Worm (Caenorhabditis elegans) whole organism, L3 larva: ENCODE measurements around the gene Y41G9A.6.

Source experiments
- R02D3.7 ChIP-seq: fragments of 150-350 bp; optimal IDR thresholded peaks from 2 replicates; lab custom pipeline; 2014; ENCODE audit warnings: missing biosample characterization, missing genetic modification characterization
- ZK546.5 ChIP-seq: sonication (generic microtip); optimal IDR thresholded peaks from 2 replicates; lab custom pipeline; 2017; ENCODE audit warnings: missing biosample characterization, missing genetic modification characterization
- ceh-16 ChIP-seq: sonication (generic microtip); optimal IDR thresholded peaks from 2 replicates; lab custom pipeline; 2017; ENCODE audit warnings: missing biosample characterization, missing genetic modification characterization
- ceh-28 ChIP-seq: fragments of 150-350 bp; optimal IDR thresholded peaks from 2 replicates; lab custom pipeline; 2014; ENCODE audit warnings: missing biosample characterization, missing genetic modification reagents, missing genetic modification characterization
- ceh-82 ChIP-seq: fragments of 150-350 bp; optimal IDR thresholded peaks from 2 replicates; lab custom pipeline; 2014; ENCODE audit warnings: missing biosample characterization, missing genetic modification characterization
- ceh-9 ChIP-seq: sonication (generic microtip); optimal IDR thresholded peaks from 2 replicates; lab custom pipeline; 2018; ENCODE audit warnings: missing biosample characterization, missing genetic modification characterization
- daf-12 ChIP-seq: fragments of 150-350 bp; optimal IDR thresholded peaks from 2 replicates; lab custom pipeline; 2014; ENCODE audit warnings: missing biosample characterization, missing genetic modification reagents, missing genetic modification characterization
- egl-27 ChIP-seq: sonication (generic microtip); optimal IDR thresholded peaks from 4 replicates; lab custom pipeline; 2017; ENCODE audit warnings: missing biosample characterization, missing genetic modification reagents, missing genetic modification characterization
- egl-5 ChIP-seq: fragments of 150-350 bp; optimal IDR thresholded peaks from 2 replicates; lab custom pipeline; 2017; ENCODE audit warnings: missing biosample characterization, missing genetic modification reagents, missing genetic modification characterization, inconsistent platforms
- elt-1 ChIP-seq: fragments of 150-350 bp; optimal IDR thresholded peaks from 2 replicates; lab custom pipeline; 2014; ENCODE audit warnings: missing biosample characterization, missing genetic modification characterization
- elt-2 ChIP-seq: sonication (generic microtip); optimal IDR thresholded peaks from 2 replicates; lab custom pipeline; 2016; ENCODE audit warnings: missing genetic modification reagents, mild to moderate bottlenecking, missing genetic modification characterization, missing compliant biosample characterization
- eor-1 ChIP-seq, 2 experiments: fragments of 150-350 bp; optimal IDR thresholded peaks; 2 replicates each; lab custom pipeline; 2014 to 2018; ENCODE audit warnings: missing biosample characterization in 2 of 2, missing genetic modification characterization in 2 of 2
- fkh-2 ChIP-seq: fragments of 150-350 bp; optimal IDR thresholded peaks from 2 replicates; lab custom pipeline; 2014; ENCODE audit warnings: missing biosample characterization, missing genetic modification reagents, missing genetic modification characterization
- fos-1 ChIP-seq: fragments of 150-350 bp; optimal IDR thresholded peaks from 2 replicates; lab custom pipeline; 2014; ENCODE audit warnings: missing biosample characterization, missing genetic modification characterization
- hmg-11 ChIP-seq: sonication (generic microtip); optimal IDR thresholded peaks from 2 replicates; lab custom pipeline; 2016; ENCODE audit warnings: missing genetic modification characterization, missing compliant biosample characterization
- jun-1 ChIP-seq: fragments of 150-350 bp; optimal IDR thresholded peaks from 2 replicates; lab custom pipeline; 2014; ENCODE audit warnings: missing biosample characterization, missing genetic modification reagents, missing genetic modification characterization
- lin-15B ChIP-seq: fragments of 150-350 bp; optimal IDR thresholded peaks from 2 replicates; lab custom pipeline; 2014; ENCODE audit warnings: missing biosample characterization, missing genetic modification characterization
- lsy-12 ChIP-seq: sonication (generic microtip); optimal IDR thresholded peaks from 2 replicates; lab custom pipeline; 2016; ENCODE audit warnings: mild to moderate bottlenecking, missing genetic modification characterization, missing compliant biosample characterization
- mdl-1 ChIP-seq: fragments of 150-350 bp; optimal IDR thresholded peaks from 2 replicates; lab custom pipeline; 2014; ENCODE audit warnings: missing biosample characterization, missing genetic modification characterization
- mml-1 ChIP-seq: fragments of 150-350 bp; sonication (generic microtip); optimal IDR thresholded peaks from 3 replicates; lab custom pipeline; 2014; ENCODE audit warnings: missing biosample characterization, missing genetic modification characterization
- nhr-23 ChIP-seq: fragments of 150-350 bp; optimal IDR thresholded peaks from 2 replicates; lab custom pipeline; 2014; ENCODE audit warnings: missing biosample characterization, missing genetic modification reagents, missing genetic modification characterization
- nhr-237 ChIP-seq: fragments of 150-350 bp; optimal IDR thresholded peaks from 2 replicates; lab custom pipeline; 2014; ENCODE audit warnings: missing biosample characterization, missing genetic modification characterization
- nhr-25 ChIP-seq: sonication (generic microtip); optimal IDR thresholded peaks from 2 replicates; lab custom pipeline; 2017; ENCODE audit warnings: missing biosample characterization, missing genetic modification characterization
- nhr-28 ChIP-seq: fragments of 150-350 bp; optimal IDR thresholded peaks from 2 replicates; lab custom pipeline; 2014; ENCODE audit warnings: missing biosample characterization, missing genetic modification characterization
- nhr-43 ChIP-seq: sonication (generic microtip); optimal IDR thresholded peaks from 2 replicates; lab custom pipeline; 2016; ENCODE audit warnings: mild to moderate bottlenecking, missing genetic modification characterization, missing compliant biosample characterization; ENCODE audit not compliant: poor library complexity, severe bottlenecking
- pha-4 ChIP-seq: fragments of 150-350 bp; optimal IDR thresholded peaks from 2 replicates; lab custom pipeline; 2014; ENCODE audit warnings: missing biosample characterization, missing genetic modification reagents, missing genetic modification characterization
- pqm-1 ChIP-seq: fragments of 150-350 bp; optimal IDR thresholded peaks from 2 replicates; lab custom pipeline; 2017; ENCODE audit warnings: missing biosample characterization, missing genetic modification characterization, inconsistent platforms
- sea-2 ChIP-seq: fragments of 150-350 bp; sonication (generic microtip); optimal IDR thresholded peaks from 4 replicates; lab custom pipeline; 2014; ENCODE audit warnings: missing biosample characterization, missing genetic modification reagents, missing genetic modification characterization
- skn-1 ChIP-seq: fragments of 150-350 bp; optimal IDR thresholded peaks from 2 replicates; lab custom pipeline; 2014; ENCODE audit warnings: missing biosample characterization, missing genetic modification characterization
- snpc-4 ChIP-seq: fragments of 150-350 bp; optimal IDR thresholded peaks from 2 replicates; lab custom pipeline; 2014; ENCODE audit warnings: missing biosample characterization, missing genetic modification characterization
- tbx-2 ChIP-seq: sonication (generic microtip); optimal IDR thresholded peaks from 2 replicates; lab custom pipeline; 2016; ENCODE audit warnings: mild to moderate bottlenecking, missing genetic modification characterization, missing compliant biosample characterization
- unc-62 ChIP-seq: fragments of 150-350 bp; sonication (generic microtip); optimal IDR thresholded peaks from 4 replicates; lab custom pipeline; 2014; ENCODE audit warnings: missing biosample characterization, missing genetic modification reagents, missing genetic modification characterization

Y41G9A.6 gene

DNA sequence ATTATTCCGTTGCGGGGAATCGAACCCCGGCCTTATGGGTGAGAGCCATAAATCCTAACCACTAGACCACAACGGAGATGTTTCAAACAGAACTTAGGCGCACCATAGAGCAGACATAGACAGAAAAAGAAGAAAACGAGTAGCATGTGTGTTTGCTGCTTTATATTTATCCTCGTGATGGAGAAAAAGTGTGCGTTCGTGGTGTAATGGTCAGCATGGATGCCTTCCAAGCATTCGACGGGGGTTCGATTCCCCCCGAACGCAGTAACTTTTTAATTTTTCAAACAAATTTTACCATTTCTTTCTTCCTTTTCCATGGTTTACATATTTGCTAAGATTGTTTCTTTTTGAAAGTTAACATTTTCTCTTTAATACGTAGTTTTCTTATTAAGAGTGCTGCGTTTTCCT is 32.4 kb upstream of the Y41G9A.6 start (continued):
- TF ChIP-seq lsy-12 (tag; lab: Kevin White, UChicago), result peak; percentile 92
- TF ChIP-seq eor-1 (tag; optimal IDR thresholded peaks at IDR 0.05; lab: Kevin White, UChicago), result no peak
- TF ChIP-seq snpc-4 (tag; lab: Kevin White, UChicago), result peak; percentile 51
- TF ChIP-seq elt-1 (tag; lab: Kevin White, UChicago), result no peak
- TF ChIP-seq lin-15B (tag; lab: Kevin White, UChicago), result peak; percentile 35
- TF ChIP-seq ceh-9 (tag; lab: Kevin White, UChicago), result peak; percentile 68
- TF ChIP-seq pha-4, result peak; percentile 80
- TF ChIP-seq jun-1 (tag; lab: Kevin White, UChicago), result peak; percentile 83
- TF ChIP-seq daf-12 (tag; lab: Kevin White, UChicago), result no peak
- peak; percentile 93 for TF ChIP-seq egl-5 (tag; lab: Kevin White, UChicago)
- TF ChIP-seq hmg-11 (tag; lab: Kevin White, UChicago), result peak; percentile 99
- peak; percentile 89 for TF ChIP-seq sea-2 (GFP tag; lab: Kevin White, UChicago)
- TF ChIP-seq, all 47 proteins: peak for 40

ce11 chrX:3034203-3034602 is 30.6 kb upstream of the Y41G9A.6 start, which contains the start of gene M02F4.2:
M02F4.2 (minus strand) TSS chrX:3034303.
- TF ChIP-seq lsy-12 (tag; lab: Kevin White, UChicago) (no peak), hmg-11 (tag; lab: Kevin White, UChicago) (no peak)

ce11 chrX:3033492-3033891 is 29.9 kb upstream of the Y41G9A.6 start:
- TF ChIP-seq elt-2 (tag; lab: Kevin White, UChicago), result no peak
- no peak for TF ChIP-seq R02D3.7
- no peak for TF ChIP-seq ZK546.5
- no peak for TF ChIP-seq daf-12 (tag; lab: Kevin White, UChicago)
- TF ChIP-seq nhr-28 (tag; lab: Kevin White, UChicago), result no peak
- TF ChIP-seq nhr-25, result no peak
- no peak for TF ChIP-seq skn-1 (tag; lab: Kevin White, UChicago)
- no peak for TF ChIP-seq lsy-12 (tag; lab: Kevin White, UChicago)
- no peak for TF ChIP-seq mml-1 (tag; lab: Kevin White, UChicago)
- no peak for TF ChIP-seq ceh-16 (tag; lab: Kevin White, UChicago)
- TF ChIP-seq nhr-43 (tag; lab: Kevin White, UChicago), result no peak
- TF ChIP-seq ceh-82 (tag; lab: Kevin White, UChicago), result no peak
- TF ChIP-seq ceh-9 (tag; lab: Kevin White, UChicago), result no peak
- TF ChIP-seq ceh-28 (tag; lab: Kevin White, UChicago), result no peak
- TF ChIP-seq elt-1 (tag; lab: Kevin White, UChicago), result no peak
- TF ChIP-seq nhr-237 (tag; lab: Kevin White, UChicago), result no peak
- no peak for TF ChIP-seq fkh-2 (tag; lab: Kevin White, UChicago)
- TF ChIP-seq nhr-23 (tag; lab: Kevin White, UChicago), result no peak
- TF ChIP-seq unc-62 (GFP tag; lab: Kevin White, UChicago), result no peak
- no peak for TF ChIP-seq tbx-2 (tag; lab: Kevin White, UChicago)

- no peak for TF ChIP-seq unc-62 (GFP tag; lab: Kevin White, UChicago)
- TF ChIP-seq jun-1 (tag; lab: Kevin White, UChicago), result peak; percentile 61
- no peak for TF ChIP-seq egl-27 (tag; lab: Kevin White, UChicago)
- TF ChIP-seq skn-1 (tag; lab: Kevin White, UChicago), result peak; percentile 37
- TF ChIP-seq elt-2 (tag; lab: Kevin White, UChicago), result peak; percentile 98
- peak; percentile 63 for TF ChIP-seq fos-1 (tag; lab: Kevin White, UChicago)
- TF ChIP-seq pqm-1 (tag; lab: Kevin White, UChicago), result peak; percentile 99
- TF ChIP-seq ceh-28 (tag; lab: Kevin White, UChicago), result no peak
These were observed 27.9 kb upstream of the Y41G9A.6 start, which contains the start of gene clec-265 for ce11 chrX:3031484-3031883. clec-265 (plus strand) TSS chrX:3031783.

DNA sequence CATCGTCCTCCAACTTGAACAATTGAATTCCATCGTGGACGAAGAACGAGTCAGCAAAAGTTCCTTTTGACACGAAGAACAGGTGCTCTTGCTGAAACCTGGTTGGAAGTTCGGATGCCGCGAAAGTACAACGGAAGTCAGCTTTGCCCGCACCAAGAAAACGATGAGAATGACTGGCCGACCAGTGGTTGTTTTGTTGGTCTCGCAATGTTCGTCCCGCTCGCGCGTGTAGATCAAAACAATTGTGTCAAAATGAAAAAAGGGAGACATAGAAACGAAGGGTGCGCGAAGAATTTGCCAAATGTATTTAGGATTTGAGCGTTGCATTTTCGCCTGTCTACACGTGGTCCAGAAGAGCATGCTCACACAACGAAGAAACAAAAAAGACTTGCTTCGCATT is 25.4 kb upstream of the Y41G9A.6 start, which contains the start of gene M02F4.1:
Gene M02F4.1, minus strand, starts transcription at position 101 of the 400 bp plus-strand sequence.
- TF ChIP-seq mdl-1 (tag; lab: Kevin White, UChicago), result no peak
- TF ChIP-seq ceh-16 (tag; lab: Kevin White, UChicago), result no peak
- TF ChIP-seq ceh-28 (tag; lab: Kevin White, UChicago), result no peak
